Fruit fly (Drosophila melanogaster) whole organism: ENCODE results near the gene Cdc14.

ENCODE experiments used
- CG8478 ChIP-seq: fragments of >200 bp; optimal IDR thresholded peaks from 2 replicates; lab custom pipeline; 2018; ENCODE audit warnings: inconsistent platforms
- Dll ChIP-seq: fragments of >200 bp; optimal IDR thresholded peaks from 2 replicates; lab custom pipeline; 2017
- pan ChIP-seq: fragments of >200 bp; optimal IDR thresholded peaks from 2 replicates; lab custom pipeline; 2017
- psq ChIP-seq: fragments of >200 bp; optimal IDR thresholded peaks from 2 replicates; lab custom pipeline; 2017
- usp ChIP-seq: fragments of >200 bp; optimal IDR thresholded peaks from 2 replicates; lab custom pipeline; 2017; ENCODE audit warnings: missing biosample characterization, missing genetic modification characterization, mixed read lengths

DNA sequence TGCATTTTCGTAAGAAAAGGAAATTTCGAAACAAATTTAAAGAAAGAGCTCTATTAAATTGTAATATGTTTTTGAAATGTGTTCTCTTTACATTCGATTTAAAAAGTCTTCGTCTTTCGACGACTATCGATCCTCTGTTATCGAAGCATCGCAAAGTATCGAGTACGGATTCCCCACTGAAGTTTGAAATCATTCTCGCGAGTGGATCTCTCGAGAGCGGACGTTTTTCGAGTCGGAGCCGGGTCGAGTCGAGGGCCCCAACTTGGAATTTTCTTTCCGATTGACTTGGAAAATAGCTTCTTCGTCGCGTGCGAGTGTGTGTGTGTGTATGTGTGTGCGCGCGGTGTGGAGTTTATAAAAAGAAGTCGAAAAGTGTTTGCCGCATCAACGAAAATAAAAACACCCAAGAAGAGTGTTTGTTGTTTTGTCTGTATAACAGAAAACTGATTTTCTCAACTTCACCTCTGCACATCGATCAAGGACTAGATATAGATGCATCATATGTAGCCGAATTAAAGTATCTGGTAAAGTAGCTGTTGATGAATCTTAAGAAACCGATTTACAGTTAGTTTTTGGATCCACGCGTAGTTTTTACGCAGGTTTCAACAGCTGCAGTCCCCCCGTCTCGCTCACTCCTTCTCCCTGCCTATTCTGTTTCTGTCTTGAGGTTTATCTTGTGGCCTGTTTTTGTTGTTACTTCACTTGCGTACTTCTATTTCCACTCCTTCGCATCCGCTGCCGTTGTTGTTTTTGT, 923 bp upstream of the Cdc14 start, which contains the start of gene LanB1:
- TF ChIP-seq Dll (lab: Kevin White, UChicago): no peak
- TF ChIP-seq usp: no peak
- TF ChIP-seq psq (lab: Kevin White, UChicago): no peak
- no peak for TF ChIP-seq CG8478
- no peak for TF ChIP-seq pan (lab: Kevin White, UChicago)
